Fruit fly (Drosophila melanogaster) S2 (cell line): ENCODE data around the gene CG43061.

Source experiments
- CG8478 ChIP-seq: fragments of >200 bp; optimal IDR thresholded peaks from 2 replicates; lab custom pipeline; 2018
- CTCF ChIP-seq, 2 experiments: fragments of >200 bp; optimal IDR thresholded peaks; 2 replicates each; lab custom pipeline; 2018

- TF ChIP-seq CG8478 (lab: Kevin White, UChicago) (no peak), CTCF (optimal IDR thresholded peaks at IDR 0.05; lab: Kevin White, UChicago) (no peak)
Observed at dm6 chr3R:8086952-8087351, 37.5 kb downstream of the CG43061 start, which contains the start of gene CG7910.
